Fruit fly (Drosophila melanogaster): ENCODE measurements around the gene CG7246.

DNA sequence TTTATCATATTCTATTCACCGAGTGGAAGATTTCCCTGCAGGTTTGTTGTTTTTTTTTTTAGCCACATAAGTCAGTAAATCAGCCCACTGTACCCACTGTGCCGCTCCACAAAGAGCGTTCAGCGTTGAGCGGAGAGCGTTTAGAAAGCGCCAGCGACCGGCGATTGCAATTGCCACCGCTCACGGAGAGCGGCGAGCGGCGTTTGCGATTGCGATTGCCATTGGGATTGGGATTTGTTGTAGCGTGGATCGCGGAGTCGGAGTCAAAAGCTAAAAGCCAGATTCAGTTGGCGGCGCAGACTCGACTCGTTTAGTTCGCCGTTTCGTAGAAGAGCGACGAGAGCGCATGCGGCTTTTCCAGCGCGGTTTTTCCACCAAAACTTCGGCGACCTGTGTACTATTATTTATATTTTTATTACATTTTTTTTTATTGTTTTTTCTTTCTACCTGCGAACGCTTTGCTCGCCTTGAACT, 50.9 kb downstream of the CG7246 start, which contains the start of gene Nost:
- TF ChIP-seq CG8478 (optimal IDR thresholded peaks at IDR 0.05), result no peak
- TF ChIP-seq CTCF (optimal IDR thresholded peaks at IDR 0.05), result no peak
